Fruit fly (Drosophila melanogaster) Kc167 (cell line): ENCODE results near the gene CG34051.

ENCODE experiments used
- Myc ChIP-seq: fragments of >200 bp; optimal IDR thresholded peaks from 2 replicates; lab custom pipeline; 2017; ENCODE audit warnings: missing external identifiers
- Sin3A ChIP-seq: fragments of >200 bp; optimal IDR thresholded peaks from 2 replicates; lab custom pipeline; 2018; ENCODE audit warnings: missing external identifiers
- psq ChIP-seq: fragments of >200 bp; optimal IDR thresholded peaks from 2 replicates; lab custom pipeline; 2017; ENCODE audit warnings: missing external identifiers
- ttk ChIP-seq: sonication (Bioruptor generic); optimal IDR thresholded peaks from 2 replicates; lab custom pipeline; 2017; ENCODE audit warnings: missing external identifiers

- TF ChIP-seq psq (no peak), ttk (lab: Kevin White, UChicago) (no peak), Myc (no peak), Sin3A (lab: Kevin White, UChicago) (no peak)
Measured at dm6 chr2L:19951543-19952163, 9.2 kb downstream of the CG34051 start.
